Fruit fly (Drosophila melanogaster): ENCODE data around the gene CG8671.

- TF ChIP-seq CG10348 (GFP tag; IDR thresholded peaks at IDR 0.05) (no peak), CG15710 (tag; optimal IDR thresholded peaks at IDR 0.05) (no peak), CG9948 (tag; optimal IDR thresholded peaks at IDR 0.05) (no peak), gl (tag; optimal IDR thresholded peaks at IDR 0.05) (no peak), CG13204 (GFP tag; optimal IDR thresholded peaks at IDR 0.05) (no peak), D1 (tag; optimal IDR thresholded peaks at IDR 0.05) (no peak), Pif1B (GFP tag; optimal IDR thresholded peaks at IDR 0.05) (no peak), CG17806 (tag; optimal IDR thresholded peaks at IDR 0.05) (no peak), CG32121 (GFP tag; IDR thresholded peaks at IDR 0.05) (no peak), rn (GFP tag; IDR thresholded peaks at IDR 0.05) (no peak), EcR (GFP tag; optimal IDR thresholded peaks at IDR 0.05) (no peak)
Observed at dm6 chr2L:21235463-21235862, 27.3 kb upstream of the CG8671 start.
